Worm (Caenorhabditis elegans): ENCODE measurements around the gene him-8.

Gene him-8

ce11 chrIV:10561605-10562004, at the start of gene him-8:
Gene him-8 (plus strand): TSS chrIV:10561905.
- TF ChIP-seq egl-27 (tag; optimal IDR thresholded peaks at IDR 0.05) (no peak), F26F4.8 (GFP tag; conservative IDR thresholded peaks at IDR 0.05) (no peak), lim-7 (GFP tag; IDR thresholded peaks at IDR 0.05) (no peak), duxl-1 (tag; optimal IDR thresholded peaks at IDR 0.05; ENCODE audit: poor library complexity) (no peak), nhr-42 (GFP tag; IDR thresholded peaks at IDR 0.05) (no peak), ces-1 (GFP tag; optimal IDR thresholded peaks at IDR 0.05) (no peak), snpc-1.2 (GFP tag; IDR thresholded peaks at IDR 0.05) (no peak)

ce11 chrIV:10512752-10513151, 49.0 kb upstream of the him-8 start:
- TF ChIP-seq nhr-10 (tag; optimal IDR thresholded peaks at IDR 0.05) = no peak
- no peak for TF ChIP-seq F49E8.2 (tag; optimal IDR thresholded peaks at IDR 0.05; ENCODE audit: borderline replicate concordance)
- TF ChIP-seq lin-13 (GFP tag; optimal IDR thresholded peaks at IDR 0.05) = no peak
- TF ChIP-seq pha-4 (GFP tag; IDR thresholded peaks at IDR 0.05) = no peak
- no peak for TF ChIP-seq pha-4 (tag; optimal IDR thresholded peaks at IDR 0.05)
- TF ChIP-seq nhr-11 (tag; optimal IDR thresholded peaks at IDR 0.05) = peak; percentile 66
- peak; percentile 79 for TF ChIP-seq aha-1 (tag)
- peak; percentile 0 for TF ChIP-seq hlh-11 (tag; optimal IDR thresholded peaks at IDR 0.05)
- TF ChIP-seq aly-2 (tag; optimal IDR thresholded peaks at IDR 0.05) = no peak
- no peak for TF ChIP-seq nhr-77 (tag; optimal IDR thresholded peaks at IDR 0.05)
- no peak for TF ChIP-seq mes-2 (tag; optimal IDR thresholded peaks at IDR 0.05; ENCODE audit: poor library complexity, severe bottlenecking)
- TF ChIP-seq daf-16 (GFP tag; optimal IDR thresholded peaks at IDR 0.05) = peak in 1 of 2 experiments; percentile 59
- peak; percentile 20 for TF ChIP-seq daf-16 (tag; optimal IDR thresholded peaks at IDR 0.05)
- TF ChIP-seq snpc-4 (tag; optimal IDR thresholded peaks at IDR 0.05) = no peak
- no peak for TF ChIP-seq egl-27 (tag; optimal IDR thresholded peaks at IDR 0.05)
- TF ChIP-seq zfp-2 (tag; optimal IDR thresholded peaks at IDR 0.05) = no peak
- TF ChIP-seq F37D6.2 (tag; optimal IDR thresholded peaks at IDR 0.05) = no peak
- peak; percentile 80 for TF ChIP-seq hlh-30 (tag; optimal IDR thresholded peaks at IDR 0.05; ENCODE audit: insufficient read depth)
- no peak for TF ChIP-seq T20F7.1 (GFP tag; optimal IDR thresholded peaks at IDR 0.05)
- no peak for TF ChIP-seq R02D3.7 (tag; optimal IDR thresholded peaks at IDR 0.05)
- no peak for TF ChIP-seq php-3 (GFP tag; IDR thresholded peaks at IDR 0.05)
- no peak for TF ChIP-seq ceh-32 (tag; optimal IDR thresholded peaks at IDR 0.05; ENCODE audit: poor library complexity)
- TF ChIP-seq lsy-2 (tag; optimal IDR thresholded peaks at IDR 0.05) = peak in 1 of 2 experiments; percentile 6
- no peak for TF ChIP-seq spr-3 (GFP tag; optimal IDR thresholded peaks at IDR 0.05)
- no peak for TF ChIP-seq mdt-29 (GFP tag; IDR thresholded peaks at IDR 0.05)
- no peak for TF ChIP-seq ama-1 (optimal IDR thresholded peaks at IDR 0.05)
- TF ChIP-seq nhr-41 (GFP tag; IDR thresholded peaks at IDR 0.05) = no peak
- TF ChIP-seq lin-39 (tag; optimal IDR thresholded peaks at IDR 0.05) = no peak
- TF ChIP-seq mep-1 (tag; optimal IDR thresholded peaks at IDR 0.05) = no peak

- TF ChIP-seq pqm-1 (tag; optimal IDR thresholded peaks at IDR 0.05) (peak; percentile 3), hlh-30 (tag; optimal IDR thresholded peaks at IDR 0.05; ENCODE audit: insufficient read depth) (peak; percentile 60), hlh-11 (tag; optimal IDR thresholded peaks at IDR 0.05) (peak; percentile 54), dve-1 (tag; optimal IDR thresholded peaks at IDR 0.05; ENCODE audit: insufficient read depth) (peak; percentile 59), tra-1 (GFP tag; IDR thresholded peaks at IDR 0.05) (no peak), hif-1 (tag; optimal IDR thresholded peaks at IDR 0.05) (peak in 1 of 2 experiments; percentile 10), duxl-1 (tag; optimal IDR thresholded peaks at IDR 0.05; ENCODE audit: poor library complexity) (no peak)
Observed at ce11 chrIV:10513266-10513665, 48.4 kb upstream of the him-8 start.

Measured in whole organism, L4 larva.